Fruit fly (Drosophila melanogaster) whole organism, embryonic: ENCODE data around the gene CG14221.

Experiments used
- Bgb ChIP-seq: fragments of 200-800 bp; sonication (Bioruptor generic); IDR thresholded peaks from 2 replicates; pipeline ENCODE4 v1.3.6; 2022; ENCODE audit warnings: missing biosample characterization, missing genetic modification characterization; ENCODE audit not compliant: partially characterized antibody
- CG11398 ChIP-seq: fragments of 200-800 bp; sonication (Bioruptor generic); optimal IDR thresholded peaks from 2 replicates; lab custom pipeline; 2016; ENCODE audit warnings: missing biosample characterization, missing genetic modification characterization
- CG11696 ChIP-seq: fragments of 200-800 bp; sonication (Bioruptor generic); IDR thresholded peaks from 2 replicates; pipeline ENCODE4 v1.3.6; 2022; ENCODE audit warnings: missing biosample characterization, missing genetic modification characterization
- CG12659 ChIP-seq: fragments of 200-800 bp; sonication (Bioruptor generic); optimal IDR thresholded peaks from 3 replicates; lab custom pipeline; 2017; ENCODE audit warnings: mild to moderate bottlenecking, missing biosample characterization, missing genetic modification reagents, missing genetic modification characterization
- CG12744 ChIP-seq: fragments of 200-800 bp; sonication (Bioruptor generic); optimal IDR thresholded peaks from 2 replicates; lab custom pipeline; 2016; ENCODE audit warnings: missing biosample characterization, missing genetic modification characterization
- CG15011 ChIP-seq: fragments of 200-800 bp; sonication (Bioruptor generic); optimal IDR thresholded peaks from 3 replicates; lab custom pipeline; 2018; ENCODE audit warnings: missing biosample characterization, mild to moderate bottlenecking, missing genetic modification characterization
- CG17328 ChIP-seq: fragments of 200-800 bp; sonication (Bioruptor generic); IDR thresholded peaks from 2 replicates; pipeline ENCODE4 v1.3.6; 2022; ENCODE audit warnings: missing biosample characterization, missing genetic modification characterization
- CG17568 ChIP-seq: fragments of 200-800 bp; sonication (Bioruptor generic); optimal IDR thresholded peaks from 2 replicates; lab custom pipeline; 2018; ENCODE audit warnings: missing biosample characterization, mild to moderate bottlenecking, missing genetic modification characterization, moderate library complexity
- CG17912 ChIP-seq: fragments of 200-800 bp; sonication (Bioruptor generic); optimal IDR thresholded peaks from 2 replicates; lab custom pipeline; 2018; ENCODE audit warnings: missing biosample characterization, mild to moderate bottlenecking, missing genetic modification characterization
- CG2120 ChIP-seq: fragments of 200-800 bp; sonication (Bioruptor generic); optimal IDR thresholded peaks from 3 replicates; lab custom pipeline; 2016; ENCODE audit warnings: missing biosample characterization, missing genetic modification characterization
- CG2129 ChIP-seq: fragments of 200-800 bp; sonication (Bioruptor generic); IDR thresholded peaks from 2 replicates; pipeline ENCODE4 v1.3.6; 2022; ENCODE audit warnings: missing biosample characterization, missing genetic modification characterization; ENCODE audit not compliant: partially characterized antibody
- CG30431 ChIP-seq: fragments of 200-800 bp; sonication (Bioruptor generic); optimal IDR thresholded peaks from 2 replicates; lab custom pipeline; 2017; ENCODE audit warnings: missing biosample characterization, missing genetic modification characterization
- CG32772 ChIP-seq: fragments of 200-800 bp; sonication (Bioruptor generic); IDR thresholded peaks from 2 replicates; pipeline ENCODE4 v1.3.6; 2022; ENCODE audit warnings: missing biosample characterization, missing genetic modification characterization
- CG4328 ChIP-seq: fragments of 200-800 bp; sonication (Bioruptor generic); optimal IDR thresholded peaks from 3 replicates; lab custom pipeline; 2017; ENCODE audit warnings: missing biosample characterization, missing genetic modification reagents, missing genetic modification characterization
- CG43689 ChIP-seq: fragments of 200-800 bp; sonication (Bioruptor generic); IDR thresholded peaks from 2 replicates; pipeline ENCODE4 v1.3.6; 2022; ENCODE audit warnings: missing biosample characterization, missing genetic modification characterization
- CG6854 ChIP-seq: fragments of 200-800 bp; sonication (Bioruptor generic); optimal IDR thresholded peaks from 3 replicates; lab custom pipeline; 2017; ENCODE audit warnings: missing biosample characterization, mild to moderate bottlenecking, missing genetic modification characterization
- CG7963 ChIP-seq: fragments of 200-800 bp; sonication (Bioruptor generic); IDR thresholded peaks from 3 replicates; pipeline ENCODE4 v1.3.6; 2022; ENCODE audit warnings: missing biosample characterization, missing genetic modification characterization; ENCODE audit not compliant: partially characterized antibody
- CG8290 ChIP-seq, 3 experiments: fragments of 200-800 bp; sonication (Bioruptor generic); optimal IDR thresholded peaks; 2 replicates each; lab custom pipeline; 2016 to 2019; ENCODE audit warnings: missing biosample characterization in 3 of 3, missing genetic modification characterization in 3 of 3, mild to moderate bottlenecking in 2 of 3, moderate library complexity in 1 of 3
- CG8944 ChIP-seq: fragments of 200-800 bp; sonication (Bioruptor generic); optimal IDR thresholded peaks from 3 replicates; lab custom pipeline; 2016; ENCODE audit warnings: missing biosample characterization, missing genetic modification characterization
- CG9932 ChIP-seq: fragments of 200-800 bp; sonication (Bioruptor generic); IDR thresholded peaks from 2 replicates; pipeline ENCODE4 v1.3.6; 2022; ENCODE audit warnings: missing biosample characterization, missing genetic modification characterization
- Camta ChIP-seq: fragments of 200-800 bp; sonication (Bioruptor generic); optimal IDR thresholded peaks from 2 replicates; lab custom pipeline; 2016; ENCODE audit warnings: missing biosample characterization, missing genetic modification characterization
- Eip74EF ChIP-seq, 2 experiments: fragments of 200-800 bp in 1 of 2; fragments of >200 bp in 1 of 2; sonication (Bioruptor generic) in 1 of 2; optimal IDR thresholded peaks; 2 replicates each; lab custom pipeline; 2017 to 2019; ENCODE audit warnings: missing biosample characterization in 2 of 2, missing genetic modification characterization in 2 of 2, mild to moderate bottlenecking in 1 of 2, moderate library complexity in 1 of 2
- Ets97D ChIP-seq: fragments of 200-800 bp; sonication (Bioruptor generic); optimal IDR thresholded peaks from 3 replicates; lab custom pipeline; 2016; ENCODE audit warnings: missing biosample characterization, missing genetic modification characterization
- Hand ChIP-seq: fragments of 200-800 bp; sonication (Bioruptor generic); optimal IDR thresholded peaks from 2 replicates; lab custom pipeline; 2017; ENCODE audit warnings: mild to moderate bottlenecking, missing biosample characterization, missing genetic modification reagents, missing genetic modification characterization
- Hmx ChIP-seq: fragments of 200-800 bp; sonication (Bioruptor generic); optimal IDR thresholded peaks from 2 replicates; lab custom pipeline; 2016; ENCODE audit warnings: missing biosample characterization, missing genetic modification characterization
- Lhr ChIP-seq: fragments of 200-800 bp; sonication (Bioruptor generic); optimal IDR thresholded peaks from 3 replicates; lab custom pipeline; 2017; ENCODE audit warnings: mild to moderate bottlenecking, missing biosample characterization, missing genetic modification reagents, missing genetic modification characterization
- Optix ChIP-seq: fragments of 200-800 bp; sonication (Bioruptor generic); IDR thresholded peaks from 3 replicates; pipeline ENCODE4 v1.3.6; 2022; ENCODE audit warnings: missing biosample characterization, missing genetic modification characterization
- Ptx1 ChIP-seq: fragments of 200-800 bp; sonication (Bioruptor generic); IDR thresholded peaks from 2 replicates; pipeline ENCODE4 v1.3.6; 2022; ENCODE audit warnings: missing biosample characterization, missing genetic modification characterization
- Spps ChIP-seq: fragments of 200-800 bp; sonication (Bioruptor generic); optimal IDR thresholded peaks from 2 replicates; lab custom pipeline; 2018; ENCODE audit warnings: missing biosample characterization, mild to moderate bottlenecking, missing genetic modification characterization
- Ssrp ChIP-seq: fragments of 200-800 bp; sonication (Bioruptor generic); optimal IDR thresholded peaks from 2 replicates; lab custom pipeline; 2018; ENCODE audit warnings: missing biosample characterization, mild to moderate bottlenecking, missing genetic modification characterization, moderate library complexity
- Usf ChIP-seq: fragments of 200-800 bp; sonication (Bioruptor generic); optimal IDR thresholded peaks from 2 replicates; lab custom pipeline; 2017; ENCODE audit warnings: missing genotype, missing biosample characterization, missing genetic modification characterization
- YL-1 ChIP-seq: fragments of 200-800 bp; sonication (Bioruptor generic); optimal IDR thresholded peaks from 3 replicates; lab custom pipeline; 2017; ENCODE audit warnings: missing biosample characterization, mild to moderate bottlenecking, missing genetic modification characterization
- bbx ChIP-seq: fragments of 200-800 bp; sonication (Bioruptor generic); IDR thresholded peaks from 2 replicates; pipeline ENCODE4 v1.3.6; 2022; ENCODE audit warnings: missing biosample characterization, missing genetic modification characterization; ENCODE audit not compliant: partially characterized antibody
- bsh ChIP-seq, 2 experiments: fragments of 200-800 bp; sonication (Bioruptor generic); optimal IDR thresholded peaks; 2 replicates each; lab custom pipeline; 2017 to 2018; ENCODE audit warnings: mild to moderate bottlenecking in 2 of 2, missing biosample characterization in 2 of 2, missing genetic modification characterization in 2 of 2, moderate library complexity in 1 of 2
- caup ChIP-seq: fragments of 200-800 bp; sonication (Bioruptor generic); optimal IDR thresholded peaks from 3 replicates; lab custom pipeline; 2017; ENCODE audit warnings: missing biosample characterization, mild to moderate bottlenecking, missing genetic modification characterization, moderate library complexity; ENCODE audit not compliant: severe bottlenecking
- crp ChIP-seq, 2 experiments: fragments of 200-800 bp; sonication (Bioruptor generic); optimal IDR thresholded peaks; 2 replicates in 1 of 2; 3 replicates in 1 of 2; lab custom pipeline; 2017; ENCODE audit warnings: missing biosample characterization in 2 of 2, missing genetic modification characterization in 2 of 2, mild to moderate bottlenecking in 1 of 2, moderate library complexity in 1 of 2
- dati ChIP-seq: fragments of 200-800 bp; sonication (Bioruptor generic); IDR thresholded peaks from 2 replicates; pipeline ENCODE4 v1.3.6; 2022; ENCODE audit warnings: missing biosample characterization, missing genetic modification characterization
- dmrt99B ChIP-seq: fragments of 200-800 bp; sonication (Bioruptor generic); optimal IDR thresholded peaks from 2 replicates; lab custom pipeline; 2018; ENCODE audit warnings: missing biosample characterization, mild to moderate bottlenecking, missing genetic modification characterization, moderate library complexity
- gce ChIP-seq: fragments of 200-800 bp; sonication (Bioruptor generic); IDR thresholded peaks from 3 replicates; pipeline ENCODE4 v1.3.6; 2022; ENCODE audit warnings: missing biosample characterization, missing genetic modification characterization
- gro ChIP-seq: fragments of 200-800 bp; sonication (Bioruptor generic); optimal IDR thresholded peaks from 2 replicates; lab custom pipeline; 2016; ENCODE audit warnings: missing biosample characterization, missing genetic modification characterization
- gsb ChIP-seq: fragments of 200-800 bp; sonication (Bioruptor generic); IDR thresholded peaks from 2 replicates; pipeline ENCODE4 v1.3.6; 2022; ENCODE audit warnings: missing biosample characterization, missing genetic modification characterization
- kni ChIP-seq: fragments of 200-800 bp; sonication (Bioruptor generic); optimal IDR thresholded peaks from 3 replicates; lab custom pipeline; 2017; ENCODE audit warnings: mild to moderate bottlenecking, missing biosample characterization, missing genetic modification reagents, missing genetic modification characterization
- pita ChIP-seq: fragments of 200-800 bp; sonication (Bioruptor generic); optimal IDR thresholded peaks from 2 replicates; lab custom pipeline; 2017; ENCODE audit warnings: missing biosample characterization, mild to moderate bottlenecking, missing genetic modification characterization
- scrt ChIP-seq: fragments of 200-800 bp; sonication (Bioruptor generic); optimal IDR thresholded peaks from 2 replicates; lab custom pipeline; 2018; ENCODE audit warnings: missing biosample characterization, mild to moderate bottlenecking, missing genetic modification characterization, moderate library complexity
- sr ChIP-seq: fragments of 200-800 bp; sonication (Bioruptor generic); IDR thresholded peaks from 3 replicates; pipeline ENCODE4 v1.3.6; 2022; ENCODE audit warnings: missing biosample characterization, missing genetic modification characterization
- wor ChIP-seq: fragments of 200-800 bp; sonication (Bioruptor generic); IDR thresholded peaks from 2 replicates; pipeline ENCODE4 v1.3.6; 2022; ENCODE audit warnings: missing biosample characterization, missing genetic modification characterization
- zen2 ChIP-seq: fragments of 200-800 bp; sonication (Bioruptor generic); IDR thresholded peaks from 3 replicates; pipeline ENCODE4 v1.3.6; 2022; ENCODE audit warnings: missing biosample characterization, missing genetic modification characterization; ENCODE audit not compliant: partially characterized antibody

CG14221 gene

DNA sequence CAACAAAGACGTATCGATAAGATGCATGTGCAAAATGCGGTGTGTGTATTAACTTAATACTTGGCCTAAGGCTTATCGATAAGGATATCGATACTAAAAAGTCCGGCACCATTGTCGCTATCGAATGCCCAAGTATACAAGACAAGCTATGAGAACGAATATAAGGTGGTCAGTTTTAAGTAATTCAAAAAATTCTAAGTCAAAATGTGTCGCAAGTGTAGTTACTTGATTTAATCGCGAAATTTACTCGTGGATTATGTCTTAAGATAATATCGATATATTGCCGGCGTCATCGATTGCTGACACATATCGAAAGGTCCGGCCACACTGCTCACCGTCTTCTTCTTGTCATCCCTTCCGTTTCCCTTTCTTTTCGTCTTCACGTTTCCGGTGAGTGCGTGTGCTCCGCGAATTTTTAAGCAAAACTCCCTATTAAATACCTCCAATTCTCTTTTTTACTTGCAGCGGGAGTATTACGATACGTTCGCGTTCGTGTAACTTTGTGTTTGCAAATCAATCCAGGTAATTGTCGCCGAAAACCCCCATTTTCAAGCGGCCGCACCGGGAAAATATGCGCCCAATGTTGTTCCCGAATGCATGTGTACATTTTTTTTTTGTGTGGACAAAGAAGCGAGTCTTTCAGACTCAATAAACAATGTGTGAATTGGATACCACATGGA lies 23.2 kb downstream of the CG14221 start, which contains the start of gene RpS10b (continued):
- TF ChIP-seq CG2129 (GFP tag; lab: Robert Waterston, UW) (peak; percentile 85), CG11398 (peak; percentile 92), Hand (GFP tag; lab: Kevin White, UChicago) (peak; percentile 90), sr (GFP tag; lab: Robert Waterston, UW) (peak; percentile 88), dmrt99B (tag; lab: Kevin White, UChicago) (peak; percentile 81), Ssrp (tag; lab: Kevin White, UChicago) (peak; percentile 55), CG9932 (GFP tag; lab: Robert Waterston, UW) (peak; percentile 55), dati (GFP tag; lab: Robert Waterston, UW) (peak; percentile 54), Eip74EF (GFP tag; optimal IDR thresholded peaks at IDR 0.05; lab: Kevin White, UChicago) (peak in 1 of 2 experiments; percentile 87), CG6854 (GFP tag; lab: Kevin White, UChicago) (peak; percentile 92), Camta (GFP tag; lab: Kevin White, UChicago) (peak; percentile 73), CG43689 (GFP tag; lab: Robert Waterston, UW) (peak; percentile 78), Hmx (GFP tag; lab: Kevin White, UChicago) (no peak), wor (GFP tag; lab: Robert Waterston, UW) (peak; percentile 50), CG15011 (GFP tag; lab: Kevin White, UChicago) (peak; percentile 95), CG12659 (peak; percentile 96), pita (peak; percentile 29), gsb (GFP tag; lab: Robert Waterston, UW) (peak; percentile 56; the same call in 1 of the 2 replicates), gce (GFP tag; lab: Robert Waterston, UW) (peak; percentile 87), crp (GFP tag; optimal IDR thresholded peaks at IDR 0.05; lab: Kevin White, UChicago) (peak in 1 of 2 experiments; percentile 63), CG8944 (peak; percentile 73), bsh (GFP tag; optimal IDR thresholded peaks at IDR 0.05; lab: Kevin White, UChicago) (peak; percentile 65 to 71), scrt (GFP tag; lab: Kevin White, UChicago) (peak; percentile 88), CG4328 (GFP tag; lab: Kevin White, UChicago) (peak; percentile 96), CG17568 (GFP tag; lab: Kevin White, UChicago) (peak; percentile 94), CG12744 (GFP tag; lab: Kevin White, UChicago) (peak; percentile 67), CG32772 (GFP tag; lab: Robert Waterston, UW) (peak; percentile 69; the same call in 1 of the 2 replicates), Bgb (GFP tag; lab: Robert Waterston, UW) (peak; percentile 91), Ptx1 (GFP tag; lab: Robert Waterston, UW) (peak; percentile 61), CG2120 (GFP tag; lab: Kevin White, UChicago) (peak; percentile 65), CG30431 (GFP tag; lab: Kevin White, UChicago) (peak; percentile 87), Lhr (GFP tag; lab: Kevin White, UChicago) (peak; percentile 97), CG11696 (GFP tag; lab: Robert Waterston, UW) (peak; percentile 62; the same call in 1 of the 2 replicates), caup (GFP tag; lab: Kevin White, UChicago) (peak; percentile 97), Ets97D (GFP tag; lab: Kevin White, UChicago) (peak; percentile 99), gro (peak; percentile 91), CG17328 (peak; percentile 89), CG7963 (GFP tag; lab: Robert Waterston, UW) (peak; percentile 78), Usf (GFP tag; lab: Kevin White, UChicago) (peak; percentile 86), YL-1 (peak; percentile 99), zen2 (GFP tag; lab: Robert Waterston, UW) (peak; percentile 77; the same call in 1 of the 3 replicates), Spps (tag; lab: Kevin White, UChicago) (peak; percentile 65), kni (GFP tag; lab: Kevin White, UChicago) (peak; percentile 96), CG17912 (GFP tag; lab: Kevin White, UChicago) (peak; percentile 95), CG8290 (GFP tag; optimal IDR thresholded peaks at IDR 0.05; lab: Kevin White, UChicago) (peak; percentile 75), CG8290 (tag; optimal IDR thresholded peaks at IDR 0.05; lab: Kevin White, UChicago) (peak; percentile 86 to 95), Optix (GFP tag; lab: Robert Waterston, UW) (peak; percentile 78), bbx (GFP tag; lab: Robert Waterston, UW) (peak; percentile 88)
